Worm (Caenorhabditis elegans): ENCODE results near the gene C43D7.4.

ce11 chrV:19329263-19329662 lies 7.0 kb upstream of the C43D7.4 start, which contains the start of gene fbxb-65:
- TF ChIP-seq W03F9.2 (tag; optimal IDR thresholded peaks at IDR 0.05) (no peak), him-1 (tag; optimal IDR thresholded peaks at IDR 0.05) (no peak), dao-5 (tag; optimal IDR thresholded peaks at IDR 0.05) (no peak)

All from whole organism, L4/young adult.